Fruit fly (Drosophila melanogaster): ENCODE data around the gene Cyp6t1.

dm6 chrX:21565539-21565938 is 46.5 kb upstream of the Cyp6t1 start:
- TF ChIP-seq pan (optimal IDR thresholded peaks at IDR 0.05) (no peak), CG8478 (optimal IDR thresholded peaks at IDR 0.05) (no peak)

All from whole organism.